Fruit fly (Drosophila melanogaster) whole organism, prepupa: ENCODE results near the gene Vps37B.
A peak's percentile ranks its signal among the peaks of the same experiment; 100 is the strongest.

Experiments
- Blimp-1 ChIP-seq: fragments of 200-800 bp; sonication (Bioruptor generic); optimal IDR thresholded peaks from 3 replicates; lab custom pipeline; 2017; ENCODE audit warnings: missing biosample characterization, missing genetic modification characterization, mild to moderate bottlenecking, moderate library complexity, missing genetic modification reagents
- CG10669 ChIP-seq: fragments of 200-800 bp; sonication (Bioruptor generic); optimal IDR thresholded peaks from 3 replicates; lab custom pipeline; 2018; ENCODE audit warnings: missing biosample characterization, mild to moderate bottlenecking, missing genetic modification characterization, moderate library complexity
- CG11762 ChIP-seq: fragments of 200-800 bp; sonication (Bioruptor generic); optimal IDR thresholded peaks from 3 replicates; lab custom pipeline; 2016; ENCODE audit warnings: missing biosample characterization, missing genetic modification characterization; ENCODE audit not compliant: insufficient read depth
- CG11902 ChIP-seq: fragments of 200-800 bp; sonication (Bioruptor generic); optimal IDR thresholded peaks from 3 replicates; lab custom pipeline; 2016; ENCODE audit warnings: missing biosample characterization, missing genetic modification characterization
- CG15336 ChIP-seq: fragments of 200-800 bp; sonication (Bioruptor generic); IDR thresholded peaks from 2 replicates; pipeline ENCODE4 v1.3.6; 2022; ENCODE audit warnings: missing biosample characterization, missing genetic modification characterization
- CG1621 ChIP-seq: fragments of 200-800 bp; sonication (Bioruptor generic); optimal IDR thresholded peaks from 3 replicates; lab custom pipeline; 2018; ENCODE audit warnings: missing biosample characterization, mild to moderate bottlenecking, missing genetic modification characterization
- CG16779 ChIP-seq: fragments of 200-800 bp; sonication (Bioruptor generic); optimal IDR thresholded peaks from 3 replicates; lab custom pipeline; 2017; ENCODE audit warnings: missing biosample characterization, mild to moderate bottlenecking, missing genetic modification characterization
- CG31627 ChIP-seq: fragments of 200-800 bp; sonication (Bioruptor generic); optimal IDR thresholded peaks from 3 replicates; lab custom pipeline; 2016; ENCODE audit warnings: missing biosample characterization, missing genetic modification characterization
- CG32006 ChIP-seq: fragments of 200-800 bp; sonication (Bioruptor generic); optimal IDR thresholded peaks from 3 replicates; lab custom pipeline; 2017; ENCODE audit warnings: missing biosample characterization, mild to moderate bottlenecking, missing genetic modification characterization
- CG34406 ChIP-seq: fragments of 200-800 bp; sonication (Bioruptor generic); optimal IDR thresholded peaks from 3 replicates; lab custom pipeline; 2016; ENCODE audit warnings: missing biosample characterization, missing genetic modification characterization
- CG3919 ChIP-seq: fragments of 200-800 bp; sonication (Bioruptor generic); optimal IDR thresholded peaks from 3 replicates; lab custom pipeline; 2016; ENCODE audit warnings: missing biosample characterization, missing genetic modification characterization
- CG4318 ChIP-seq: fragments of 200-800 bp; sonication (Bioruptor generic); optimal IDR thresholded peaks from 3 replicates; lab custom pipeline; 2017; ENCODE audit warnings: missing biosample characterization, mild to moderate bottlenecking, missing genetic modification characterization
- CG6163 ChIP-seq: fragments of 200-800 bp; sonication (Bioruptor generic); IDR thresholded peaks from 3 replicates; pipeline ENCODE4 v1.3.6; 2022; ENCODE audit warnings: missing biosample characterization, missing genetic modification characterization
- CG6276 ChIP-seq: fragments of 200-800 bp; sonication (Bioruptor generic); optimal IDR thresholded peaks from 2 replicates; lab custom pipeline; 2017; ENCODE audit warnings: missing biosample characterization, mild to moderate bottlenecking, missing genetic modification characterization
- CG6792 ChIP-seq: fragments of 200-800 bp; sonication (Bioruptor generic); optimal IDR thresholded peaks from 3 replicates; lab custom pipeline; 2016; ENCODE audit warnings: missing biosample characterization, missing genetic modification characterization
- CG6854 ChIP-seq: fragments of 200-800 bp; sonication (Bioruptor generic); optimal IDR thresholded peaks from 2 replicates; lab custom pipeline; 2017; ENCODE audit warnings: missing biosample characterization, mild to moderate bottlenecking, missing genetic modification characterization
- CG7368 ChIP-seq: fragments of 200-800 bp; sonication (Bioruptor generic); optimal IDR thresholded peaks from 3 replicates; lab custom pipeline; 2016; ENCODE audit warnings: missing biosample characterization, missing genetic modification characterization
- CG8119 ChIP-seq: fragments of 200-800 bp; sonication (Bioruptor generic); IDR thresholded peaks from 3 replicates; pipeline ENCODE4 v1.3.6; 2022; ENCODE audit warnings: missing biosample characterization, missing genetic modification characterization
- CG8632 ChIP-seq: fragments of 200-800 bp; sonication (Bioruptor generic); optimal IDR thresholded peaks from 3 replicates; lab custom pipeline; 2016; ENCODE audit warnings: missing biosample characterization, missing genetic modification characterization
- CG9139 ChIP-seq: fragments of 200-800 bp; sonication (Bioruptor generic); optimal IDR thresholded peaks from 3 replicates; lab custom pipeline; 2017; ENCODE audit warnings: missing biosample characterization, mild to moderate bottlenecking, missing genetic modification characterization
- Eip93F ChIP-seq: fragments of 200-800 bp; sonication (Bioruptor generic); optimal IDR thresholded peaks from 2 replicates; lab custom pipeline; 2016; ENCODE audit warnings: missing biosample characterization, mild to moderate bottlenecking, missing genetic modification characterization
- Ets96B ChIP-seq: fragments of 200-800 bp; optimal IDR thresholded peaks from 2 replicates; lab custom pipeline; 2019; ENCODE audit warnings: missing biosample characterization, mild to moderate bottlenecking, missing genetic modification characterization, moderate library complexity
- Gug ChIP-seq: fragments of 200-800 bp; sonication (Bioruptor generic); IDR thresholded peaks from 2 replicates; pipeline ENCODE4 v1.3.6; 2022; ENCODE audit warnings: missing biosample characterization, missing genetic modification characterization
- Hr38 ChIP-seq: sonication (Bioruptor generic); optimal IDR thresholded peaks from 2 replicates; lab custom pipeline; 2016; ENCODE audit warnings: missing biosample characterization, missing genetic modification characterization
- Hr4 ChIP-seq: fragments of 200-800 bp; sonication (Bioruptor generic); optimal IDR thresholded peaks from 3 replicates; lab custom pipeline; 2016; ENCODE audit warnings: missing biosample characterization, missing genetic modification characterization
- Lpt ChIP-seq: fragments of 200-800 bp; sonication (Bioruptor generic); optimal IDR thresholded peaks from 3 replicates; lab custom pipeline; 2016; ENCODE audit warnings: missing biosample characterization, missing genetic modification characterization
- Met ChIP-seq: fragments of 200-800 bp; sonication (Bioruptor generic); optimal IDR thresholded peaks from 3 replicates; lab custom pipeline; 2016; ENCODE audit warnings: missing biosample characterization, missing genetic modification characterization
- OdsH ChIP-seq: fragments of 200-800 bp; sonication (Bioruptor generic); optimal IDR thresholded peaks from 3 replicates; lab custom pipeline; 2016; ENCODE audit warnings: missing biosample characterization, missing genetic modification characterization
- Smox ChIP-seq: fragments of 200-800 bp; sonication (Bioruptor generic); optimal IDR thresholded peaks from 3 replicates; lab custom pipeline; 2016; ENCODE audit warnings: missing biosample characterization, missing genetic modification characterization
- Sox15 ChIP-seq: fragments of 200-800 bp; sonication (Bioruptor generic); optimal IDR thresholded peaks from 3 replicates; lab custom pipeline; 2016; ENCODE audit warnings: missing biosample characterization, missing genetic modification characterization
- achi ChIP-seq: fragments of 200-800 bp; sonication (Bioruptor generic); optimal IDR thresholded peaks from 3 replicates; lab custom pipeline; 2016; ENCODE audit warnings: missing biosample characterization, missing genetic modification characterization
- acj6 ChIP-seq: fragments of 200-800 bp; sonication (Bioruptor generic); optimal IDR thresholded peaks from 3 replicates; lab custom pipeline; 2016; ENCODE audit warnings: missing biosample characterization, missing genetic modification characterization
- cyc ChIP-seq: fragments of 200-800 bp; sonication (Bioruptor generic); optimal IDR thresholded peaks from 3 replicates; lab custom pipeline; 2016; ENCODE audit warnings: missing biosample characterization, missing genetic modification characterization
- dac ChIP-seq: fragments of 200-800 bp; sonication (Bioruptor generic); optimal IDR thresholded peaks from 2 replicates; lab custom pipeline; 2017; ENCODE audit warnings: missing biosample characterization, mild to moderate bottlenecking, missing genetic modification characterization
- dsx ChIP-seq: fragments of 200-800 bp; optimal IDR thresholded peaks from 3 replicates; lab custom pipeline; 2019; ENCODE audit warnings: missing biosample characterization, mild to moderate bottlenecking, missing genetic modification characterization, moderate library complexity; ENCODE audit not compliant: poor library complexity, severe bottlenecking
- eg ChIP-seq: fragments of 200-800 bp; sonication (Bioruptor generic); IDR thresholded peaks from 3 replicates; pipeline ENCODE4 v1.3.6; 2022; ENCODE audit warnings: missing biosample characterization, missing genetic modification characterization
- esn ChIP-seq: fragments of 200-800 bp; sonication (Bioruptor generic); optimal IDR thresholded peaks from 2 replicates; lab custom pipeline; 2016; ENCODE audit warnings: missing biosample characterization, mild to moderate bottlenecking, missing genetic modification characterization, moderate library complexity
- fd85E ChIP-seq: fragments of 200-800 bp; sonication (Bioruptor generic); optimal IDR thresholded peaks from 3 replicates; lab custom pipeline; 2016; ENCODE audit warnings: missing biosample characterization, missing genetic modification characterization
- fkh ChIP-seq: fragments of 200-800 bp; sonication (Bioruptor generic); optimal IDR thresholded peaks from 3 replicates; lab custom pipeline; 2017; ENCODE audit warnings: missing biosample characterization, mild to moderate bottlenecking, missing genetic modification characterization, moderate library complexity
- pdm3 ChIP-seq: fragments of 200-800 bp; sonication (Bioruptor generic); optimal IDR thresholded peaks from 3 replicates; lab custom pipeline; 2016; ENCODE audit warnings: missing biosample characterization, missing genetic modification characterization
- salr ChIP-seq, 2 experiments: fragments of 200-800 bp; sonication (Bioruptor generic); optimal IDR thresholded peaks; 3 replicates each; lab custom pipeline; 2016 to 2018; ENCODE audit warnings: missing biosample characterization in 2 of 2, missing genetic modification characterization in 2 of 2, mild to moderate bottlenecking in 1 of 2
- spab ChIP-seq: fragments of 200-800 bp; sonication (Bioruptor generic); optimal IDR thresholded peaks from 2 replicates; lab custom pipeline; 2017; ENCODE audit warnings: missing biosample characterization, mild to moderate bottlenecking, missing genetic modification characterization, missing genetic modification reagents
- svp ChIP-seq: fragments of 200-800 bp; sonication (Bioruptor generic); peaks from one replicate; lab custom pipeline; 2016; ENCODE audit warnings: missing biosample characterization, missing genetic modification characterization
- vri ChIP-seq: fragments of 200-800 bp; sonication (Bioruptor generic); optimal IDR thresholded peaks from 3 replicates; lab custom pipeline; 2016; ENCODE audit warnings: missing biosample characterization, mild to moderate bottlenecking, missing genetic modification characterization

Gene Vps37B

DNA sequence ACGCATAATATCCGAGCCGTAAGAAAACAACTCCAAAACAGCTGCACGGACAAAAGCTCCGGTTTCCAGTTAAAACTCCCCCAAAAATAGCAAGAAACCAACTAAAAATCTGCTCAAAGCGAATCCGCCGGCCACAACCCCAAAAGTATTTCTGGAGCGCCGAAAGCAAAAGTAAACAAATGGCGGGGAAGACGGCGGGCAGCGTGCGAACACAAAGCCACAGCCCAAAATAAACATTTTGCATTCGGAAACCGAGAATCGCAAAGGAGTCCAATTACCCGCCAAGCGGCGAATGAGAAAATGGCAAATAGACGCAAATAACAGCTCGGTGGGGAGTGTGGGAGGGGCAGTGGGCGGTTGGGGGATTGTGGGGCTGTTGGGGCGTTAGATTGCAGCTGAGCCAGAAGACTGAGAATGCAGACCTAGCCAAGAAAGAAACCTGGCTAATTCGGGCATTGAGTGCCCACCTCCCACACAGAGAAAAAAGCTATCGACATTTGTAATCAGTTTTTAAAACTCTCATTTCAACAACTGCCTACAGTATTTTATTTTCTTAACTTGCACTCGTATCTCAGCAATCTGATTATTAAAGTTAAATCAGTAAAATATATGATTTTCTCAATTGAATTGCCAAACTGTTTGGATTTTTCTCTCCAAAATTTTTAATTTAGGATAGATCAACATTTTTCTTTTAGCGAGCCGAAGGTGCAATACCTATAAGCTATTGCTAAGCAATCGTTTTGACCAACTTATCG, 11.6 kb upstream of the Vps37B start:
- TF ChIP-seq Gug (GFP tag; lab: Robert Waterston, UW), result peak; percentile 24; the same call in 1 of the 2 replicates
- peak; percentile 41; the same call in 1 of the 3 replicates for TF ChIP-seq CG6163
- peak; percentile 61 for TF ChIP-seq fkh (GFP tag; lab: Kevin White, UChicago)
- no peak for TF ChIP-seq dac
- peak; percentile 51; the same call in 1 of the 3 replicates for TF ChIP-seq eg (GFP tag; lab: Robert Waterston, UW)
- peak; percentile 38; the same call in 2 of the 3 replicates for TF ChIP-seq CG8119 (GFP tag; lab: Robert Waterston, UW)
- peak; percentile 46; the same call in 1 of the 2 replicates for TF ChIP-seq CG15336 (GFP tag; lab: Robert Waterston, UW)
- no peak for TF ChIP-seq spab
- no peak for TF ChIP-seq Smox (GFP tag; lab: Kevin White, UChicago)
- peak; percentile 6 for TF ChIP-seq Hr4 (GFP tag; lab: Kevin White, UChicago)
- TF ChIP-seq OdsH (GFP tag; lab: Kevin White, UChicago), result peak; percentile 13
- TF ChIP-seq salr (GFP tag; optimal IDR thresholded peaks at IDR 0.05; lab: Kevin White, UChicago), result peak in 1 of 2 experiments; percentile 15
- TF ChIP-seq Blimp-1 (GFP tag; lab: Kevin White, UChicago), result peak; percentile 62
- TF ChIP-seq CG32006 (GFP tag; lab: Kevin White, UChicago), result peak; percentile 44
- TF ChIP-seq pdm3 (GFP tag; lab: Kevin White, UChicago), result no peak
- TF ChIP-seq, all 60 proteins: peak for 11

DNA sequence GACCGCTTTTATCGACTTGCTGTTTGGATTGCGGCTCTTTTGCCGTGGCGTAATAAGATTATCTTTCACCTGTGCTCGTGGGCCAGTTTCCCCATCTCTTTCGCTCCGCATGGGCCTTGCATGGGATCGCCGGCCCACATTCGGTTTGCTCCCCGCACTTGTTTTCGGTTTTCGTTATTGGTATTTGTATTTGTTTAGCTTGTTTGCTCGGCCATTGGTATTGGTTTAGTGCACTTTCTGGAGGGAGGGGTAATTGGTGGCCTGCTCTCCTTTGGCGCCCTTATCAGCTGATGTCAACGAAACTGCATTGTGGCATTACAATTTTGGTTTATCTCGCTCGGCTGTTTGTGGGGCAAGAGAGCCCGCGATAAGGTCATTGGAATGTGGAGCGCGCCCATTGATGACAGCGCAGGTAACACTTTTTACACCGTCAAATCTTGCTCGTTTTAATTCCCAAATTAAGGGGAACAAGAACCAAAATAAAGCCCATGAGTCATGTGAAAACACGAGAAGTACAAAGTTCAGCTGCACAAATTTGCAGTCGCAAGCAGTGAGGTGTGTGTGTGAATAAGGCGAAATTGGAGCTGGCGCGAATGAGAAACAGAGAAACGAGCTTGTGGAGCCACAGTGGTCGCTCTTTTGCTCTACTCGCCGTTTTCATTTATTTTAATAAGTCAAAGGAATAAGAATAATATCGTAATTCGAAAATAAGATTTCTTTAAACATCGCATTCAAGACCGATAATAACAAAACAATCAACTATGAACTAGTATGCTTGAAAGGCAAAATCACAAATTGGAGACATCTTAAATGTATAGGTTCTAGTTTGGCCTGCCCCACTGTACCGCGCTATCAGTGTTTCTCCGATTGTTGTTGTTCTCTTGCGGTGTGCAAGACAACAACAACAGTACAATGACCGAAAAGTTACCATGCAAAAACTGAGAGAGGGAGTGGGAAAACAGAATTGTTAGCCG, 10.3 kb upstream of the Vps37B start:
- TF ChIP-seq eg (GFP tag; lab: Robert Waterston, UW) (peak; percentile 86), Hr4 (GFP tag; lab: Kevin White, UChicago) (peak; percentile 83), Gug (GFP tag; lab: Robert Waterston, UW) (peak; percentile 69), CG8632 (peak; percentile 87), CG32006 (GFP tag; lab: Kevin White, UChicago) (peak; percentile 89), cyc (GFP tag; lab: Kevin White, UChicago) (peak; percentile 91), Lpt (GFP tag; lab: Kevin White, UChicago) (peak; percentile 84), Met (peak; percentile 93), Eip93F (peak; percentile 11), Sox15 (GFP tag; lab: Kevin White, UChicago) (peak; percentile 82), CG31627 (GFP tag; lab: Kevin White, UChicago) (peak; percentile 92), acj6 (peak; percentile 92), fd85E (GFP tag; lab: Kevin White, UChicago) (peak; percentile 69), CG15336 (GFP tag; lab: Robert Waterston, UW) (peak; percentile 91), CG1621 (tag; lab: Kevin White, UChicago) (peak; percentile 86), Ets96B (peak; percentile 90), salr (GFP tag; optimal IDR thresholded peaks at IDR 0.05; lab: Kevin White, UChicago) (peak; percentile 71 to 83), CG6276 (peak; percentile 82), CG3919 (peak; percentile 91), CG16779 (tag; lab: Kevin White, UChicago) (peak; percentile 83), Hr38 (GFP tag; lab: Kevin White, UChicago) (peak; percentile 82), dac (peak; percentile 78), vri (peak; percentile 88), CG9139 (GFP tag; lab: Kevin White, UChicago) (peak; percentile 43), CG6792 (peak; percentile 91), Blimp-1 (GFP tag; lab: Kevin White, UChicago) (peak; percentile 74), CG4318 (GFP tag; lab: Kevin White, UChicago) (peak; percentile 74), CG7368 (peak; percentile 78), CG11762 (peak; percentile 78), achi (GFP tag; lab: Kevin White, UChicago) (peak; percentile 89), dsx (GFP tag; lab: Kevin White, UChicago) (peak; percentile 80), CG10669 (GFP tag; lab: Kevin White, UChicago) (peak; percentile 87), CG6854 (peak; percentile 72), esn (peak; percentile 94), CG11902 (GFP tag; lab: Kevin White, UChicago) (peak; percentile 82), OdsH (GFP tag; lab: Kevin White, UChicago) (peak; percentile 92), svp (GFP tag; lab: Kevin White, UChicago) (peak; percentile 92), CG34406 (GFP tag; lab: Kevin White, UChicago) (peak; percentile 87)
